Fruit fly (Drosophila melanogaster): Measurements from ENCODE around the gene Mpi.

dm6 chr3R:9791177-9791806 lies 31.9 kb downstream of the Mpi start, which contains the start of the genes CG12945 and CG8507:
- TF ChIP-seq CTCF (optimal IDR thresholded peaks at IDR 0.05) (no peak), CG8478 (optimal IDR thresholded peaks at IDR 0.05) (no peak)

All from S2 (cell line).